Worm (Caenorhabditis elegans) whole organism, L4 larva: ENCODE results near the gene nspd-6.

Experiments used
- T20F7.1 ChIP-seq: fragments of 200-800 bp; sonication (Bioruptor generic); optimal IDR thresholded peaks from 2 replicates; lab custom pipeline; 2018; ENCODE audit warnings: mild to moderate bottlenecking, missing genetic modification characterization, missing compliant biosample characterization
- Y5F2A.4 ChIP-seq: fragments of 200-800 bp; sonication (Bioruptor generic); optimal IDR thresholded peaks from 2 replicates; lab custom pipeline; 2018; ENCODE audit warnings: mild to moderate bottlenecking, missing genetic modification characterization, missing compliant biosample characterization
- ZK546.5 ChIP-seq, 2 experiments: sonication (generic microtip); optimal IDR thresholded peaks; 2 replicates each; lab custom pipeline; 2017; ENCODE audit warnings: missing biosample characterization in 2 of 2, missing genetic modification characterization in 2 of 2
- aha-1 ChIP-seq: fragments of 150-350 bp; peaks from one replicate; lab custom pipeline; 2014; ENCODE audit warnings: missing biosample characterization, missing genetic modification characterization
- aly-2 ChIP-seq: sonication (generic microtip); optimal IDR thresholded peaks from 2 replicates; lab custom pipeline; 2018; ENCODE audit warnings: missing biosample characterization, missing genetic modification characterization
- ama-1 ChIP-seq: fragments of 150-350 bp; optimal IDR thresholded peaks from 2 replicates; lab custom pipeline; 2014; ENCODE audit warnings: inconsistent platforms, mixed read lengths
- attf-4 ChIP-seq: sonication (generic microtip); optimal IDR thresholded peaks from 3 replicates; lab custom pipeline; 2017; ENCODE audit warnings: missing biosample characterization, missing genetic modification characterization
- ceh-32 ChIP-seq: sonication (generic microtip); optimal IDR thresholded peaks from 2 replicates; lab custom pipeline; 2016; ENCODE audit warnings: mild to moderate bottlenecking, missing genetic modification characterization, missing compliant biosample characterization; ENCODE audit not compliant: poor library complexity
- ceh-62 ChIP-seq: sonication (generic microtip); optimal IDR thresholded peaks from 2 replicates; lab custom pipeline; 2017; ENCODE audit warnings: missing biosample characterization, missing genetic modification characterization
- ceh-82 ChIP-seq: sonication (generic microtip); optimal IDR thresholded peaks from 2 replicates; lab custom pipeline; 2017; ENCODE audit warnings: missing biosample characterization, missing genetic modification characterization
- cey-2 ChIP-seq: sonication (generic microtip); optimal IDR thresholded peaks from 3 replicates; lab custom pipeline; 2017; ENCODE audit warnings: missing genetic modification characterization, mild to moderate bottlenecking, missing compliant biosample characterization, antibody characterized with exemption, borderline replicate concordance; ENCODE audit not compliant: insufficient read depth
- daf-16 ChIP-seq, 3 experiments: sonication (generic microtip); optimal IDR thresholded peaks; 2 replicates each; lab custom pipeline; 2016 to 2017; ENCODE audit warnings: missing genetic modification characterization in 3 of 3, missing genetic modification reagents in 3 of 3, mild to moderate bottlenecking in 2 of 3, missing compliant biosample characterization in 2 of 3, missing biosample characterization in 1 of 3, moderate library complexity in 1 of 3
- daf-8 ChIP-seq: fragments of 200-800 bp; sonication (Bioruptor generic); IDR thresholded peaks from 2 replicates; pipeline ENCODE4 v1.3.6; 2022; ENCODE audit warnings: missing genetic modification characterization, missing compliant biosample characterization
- dmd-8 ChIP-seq: fragments of 200-800 bp; sonication (Bioruptor generic); IDR thresholded peaks from 2 replicates; pipeline ENCODE4 v1.3.6; 2022; ENCODE audit warnings: missing genetic modification characterization, missing compliant biosample characterization
- dpl-1 ChIP-seq: fragments of 150-350 bp; optimal IDR thresholded peaks from 2 replicates; lab custom pipeline; 2014; ENCODE audit warnings: missing biosample characterization, missing genetic modification reagents, missing genetic modification characterization
- dve-1 ChIP-seq: sonication (generic microtip); optimal IDR thresholded peaks from 2 replicates; lab custom pipeline; 2017; ENCODE audit warnings: antibody characterized with exemption, mild to moderate bottlenecking, missing genetic modification characterization, missing compliant biosample characterization; ENCODE audit not compliant: insufficient read depth
- hif-1 ChIP-seq, 2 experiments: sonication (generic microtip); optimal IDR thresholded peaks; 2 replicates each; lab custom pipeline; 2016 to 2017; ENCODE audit warnings: missing compliant biosample characterization in 2 of 2, missing genetic modification characterization in 2 of 2, missing genetic modification reagents in 2 of 2, missing genotype in 2 of 2, mild to moderate bottlenecking in 1 of 2
- hlh-11 ChIP-seq: fragments of 200-800 bp; sonication (Bioruptor generic); optimal IDR thresholded peaks from 2 replicates; lab custom pipeline; 2018; ENCODE audit warnings: mild to moderate bottlenecking, missing genetic modification characterization, missing compliant biosample characterization
- lin-15B ChIP-seq: fragments of 150-350 bp; sonication (generic microtip); optimal IDR thresholded peaks from 3 replicates; lab custom pipeline; 2014; ENCODE audit warnings: missing biosample characterization, missing genetic modification characterization
- lin-38 ChIP-seq: fragments of 200-800 bp; sonication (Bioruptor generic); IDR thresholded peaks from 2 replicates; pipeline ENCODE4 v1.3.6; 2022; ENCODE audit warnings: missing genetic modification reagents, missing genetic modification characterization, missing compliant biosample characterization
- mdt-29 ChIP-seq: fragments of 200-800 bp; sonication (Bioruptor generic); IDR thresholded peaks from 2 replicates; pipeline ENCODE4 v1.3.6; 2022; ENCODE audit warnings: missing genetic modification reagents, missing genetic modification characterization, missing compliant biosample characterization
- nhr-102 ChIP-seq: sonication (generic microtip); optimal IDR thresholded peaks from 2 replicates; lab custom pipeline; 2016; ENCODE audit warnings: mild to moderate bottlenecking, missing genetic modification characterization, moderate library complexity, missing compliant biosample characterization
- nhr-11 ChIP-seq: fragments of 150-350 bp; optimal IDR thresholded peaks from 2 replicates; lab custom pipeline; 2014; ENCODE audit warnings: missing biosample characterization, missing genetic modification characterization
- nhr-25 ChIP-seq: sonication (generic microtip); optimal IDR thresholded peaks from 2 replicates; lab custom pipeline; 2017; ENCODE audit warnings: missing genetic modification characterization, mild to moderate bottlenecking, missing compliant biosample characterization, antibody characterized with exemption, moderate library complexity, borderline replicate concordance; ENCODE audit not compliant: insufficient read depth
- nhr-42 ChIP-seq: fragments of 200-800 bp; sonication (Bioruptor generic); IDR thresholded peaks from 2 replicates; pipeline ENCODE4 v1.3.6; 2022; ENCODE audit warnings: missing genetic modification characterization, missing compliant biosample characterization
- pqm-1 ChIP-seq: sonication (generic microtip); optimal IDR thresholded peaks from 2 replicates; lab custom pipeline; 2017; ENCODE audit warnings: missing biosample characterization, missing genetic modification characterization
- rbr-2 ChIP-seq: sonication (generic microtip); optimal IDR thresholded peaks from 2 replicates; lab custom pipeline; 2016; ENCODE audit warnings: missing genotype, missing genetic modification characterization, missing compliant biosample characterization
- skn-1 ChIP-seq: fragments of 150-350 bp; optimal IDR thresholded peaks from 2 replicates; lab custom pipeline; 2014; ENCODE audit warnings: missing biosample characterization, missing genetic modification characterization
- tra-1 ChIP-seq: fragments of 200-800 bp; sonication (Bioruptor generic); IDR thresholded peaks from 2 replicates; pipeline ENCODE4 v1.3.6; 2022; ENCODE audit warnings: missing genetic modification reagents, missing genetic modification characterization, missing compliant biosample characterization
- unc-130 ChIP-seq: sonication (generic microtip); optimal IDR thresholded peaks from 2 replicates; lab custom pipeline; 2016; ENCODE audit warnings: missing genetic modification reagents, missing genetic modification characterization, missing compliant biosample characterization
- unc-62 ChIP-seq, 3 experiments: fragments of 150-350 bp in 1 of 3; sonication (generic microtip); optimal IDR thresholded peaks in 2 of 3; peaks in 1 of 3; 1 replicate in 1 of 3; 2 replicates in 2 of 3; lab custom pipeline; 2014 to 2017; ENCODE audit warnings: missing biosample characterization in 3 of 3, missing genetic modification characterization in 3 of 3, missing genetic modification reagents in 3 of 3, missing genotype in 1 of 3
- zfp-3 ChIP-seq: fragments of 200-800 bp; sonication (Bioruptor generic); conservative IDR thresholded peaks from 2 replicates; pipeline ENCODE4 v1.3.6; 2022; ENCODE audit warnings: missing genetic modification reagents, missing genetic modification characterization, missing compliant biosample characterization
- zip-11 ChIP-seq: fragments of 200-800 bp; sonication (Bioruptor generic); IDR thresholded peaks from 2 replicates; pipeline ENCODE4 v1.3.6; 2022; ENCODE audit warnings: missing genetic modification characterization, missing compliant biosample characterization
- ztf-11 ChIP-seq: fragments of 150-350 bp; optimal IDR thresholded peaks from 2 replicates; lab custom pipeline; 2014; ENCODE audit warnings: missing biosample characterization, missing genetic modification characterization
- ztf-7 ChIP-seq: fragments of 150-350 bp; optimal IDR thresholded peaks from 2 replicates; lab custom pipeline; 2014; ENCODE audit warnings: missing biosample characterization, missing genetic modification characterization

nspd-6 gene

DNA sequence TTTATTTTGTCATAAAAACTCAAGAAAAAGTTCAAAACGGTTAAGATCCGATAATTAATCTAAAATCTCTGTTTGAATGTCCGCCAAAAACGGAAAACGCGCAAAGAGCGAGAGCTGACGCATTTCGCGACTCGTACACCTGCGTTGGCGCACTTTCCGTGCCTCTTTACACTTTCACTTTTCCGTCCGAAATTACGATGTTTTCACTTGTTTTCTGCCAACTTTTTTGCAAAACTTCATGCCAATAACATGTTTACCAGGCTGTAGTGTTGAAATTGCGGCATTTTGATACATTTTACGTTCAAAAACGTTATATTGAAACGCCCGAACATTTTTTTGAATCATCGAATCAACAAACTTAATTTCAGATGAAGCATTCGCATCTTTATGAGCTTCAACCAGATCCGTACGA lies 18.2 kb upstream of the nspd-6 start, which contains the start of gene W03F8.4 (continued):
- TF ChIP-seq mdt-29 (GFP tag; lab: Robert Waterston, UW) (peak; percentile 56; the same call in 1 of the 2 replicates), tra-1 (peak; percentile 67; the same call in 1 of the 2 replicates), daf-8 (GFP tag; lab: Robert Waterston, UW) (no peak), ceh-82 (tag; lab: Kevin White, UChicago) (no peak), lin-38 (GFP tag; lab: Robert Waterston, UW) (peak; percentile 92), nhr-102 (tag; lab: Kevin White, UChicago) (peak; percentile 94), nhr-42 (GFP tag; lab: Robert Waterston, UW) (peak; percentile 82), ZK546.5 (tag; optimal IDR thresholded peaks at IDR 0.05; lab: Kevin White, UChicago) (no peak), ceh-32 (tag; lab: Kevin White, UChicago) (no peak), hif-1 (tag; optimal IDR thresholded peaks at IDR 0.05; lab: Kevin White, UChicago) (peak; percentile 29 to 72), ama-1 (lab: Kevin White, UChicago) (peak; percentile 65), T20F7.1 (peak; percentile 81)

ce11 chrIV:5173032-5173431 lies 7.5 kb upstream of the nspd-6 start, which contains the start of gene lam-1:
lam-1 (plus strand) TSS chrIV:5173332.
- TF ChIP-seq ceh-62, result no peak
- TF ChIP-seq attf-4, result no peak
- no peak for TF ChIP-seq rbr-2 (tag; lab: Kevin White, UChicago)
- no peak for TF ChIP-seq pqm-1 (tag; lab: Kevin White, UChicago)
- no peak for TF ChIP-seq lin-15B (tag; lab: Kevin White, UChicago)
- TF ChIP-seq dpl-1 (GFP tag; lab: Kevin White, UChicago), result no peak
- no peak for TF ChIP-seq dve-1 (tag; lab: Kevin White, UChicago)
- no peak for TF ChIP-seq ztf-11 (tag; lab: Kevin White, UChicago)
- TF ChIP-seq nhr-25 (tag; lab: Kevin White, UChicago), result no peak
- no peak for TF ChIP-seq zip-11
- no peak for TF ChIP-seq hif-1 (tag; optimal IDR thresholded peaks at IDR 0.05; lab: Kevin White, UChicago)
- no peak for TF ChIP-seq nhr-11 (tag; lab: Kevin White, UChicago)
- no peak for TF ChIP-seq unc-130 (GFP tag; lab: Kevin White, UChicago)
- no peak for TF ChIP-seq ztf-7 (tag; lab: Kevin White, UChicago)
- TF ChIP-seq skn-1, result no peak
- TF ChIP-seq cey-2, result no peak
- no peak for TF ChIP-seq dmd-8 (GFP tag; lab: Robert Waterston, UW)
- no peak for TF ChIP-seq aly-2 (tag; lab: Kevin White, UChicago)

DNA sequence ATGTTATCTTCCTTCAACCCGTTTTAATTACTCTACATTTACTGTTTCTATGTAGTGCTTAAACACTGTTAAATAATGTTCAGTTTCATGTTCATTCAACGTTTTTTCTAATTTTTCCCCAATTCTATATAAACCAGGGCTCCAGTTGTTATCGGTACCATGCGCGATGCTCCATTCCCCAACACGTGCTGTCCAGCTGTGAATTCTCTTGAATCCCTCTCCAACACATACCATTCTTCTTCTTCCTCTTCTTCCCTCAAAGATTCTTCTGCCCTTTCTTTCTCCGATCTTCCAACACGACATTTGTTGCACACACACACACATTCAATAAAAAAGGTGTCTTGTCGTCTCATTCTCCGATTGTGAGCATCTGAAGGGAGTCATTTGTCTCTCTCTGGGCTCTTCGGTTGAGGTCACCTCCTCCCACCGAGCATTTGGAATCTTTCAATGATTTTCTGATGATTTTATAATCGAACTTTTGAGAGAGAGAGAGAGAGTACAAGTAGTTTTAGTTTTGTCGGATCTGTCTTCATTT lies 6.5 kb upstream of the nspd-6 start:
- peak in 1 of 2 experiments; percentile 34 for TF ChIP-seq unc-62 (GFP tag; optimal IDR thresholded peaks at IDR 0.05 in 1 of 2; lab: Kevin White, UChicago)
- TF ChIP-seq unc-62 (tag; optimal IDR thresholded peaks at IDR 0.05; lab: Kevin White, UChicago), result no peak
- peak; percentile 72 for TF ChIP-seq aha-1 (tag; lab: Kevin White, UChicago)
- no peak for TF ChIP-seq Y5F2A.4 (GFP tag; lab: Kevin White, UChicago)
- peak; percentile 30 for TF ChIP-seq hlh-11

- no peak for TF ChIP-seq ZK546.5 (tag; optimal IDR thresholded peaks at IDR 0.05; lab: Kevin White, UChicago)
- no peak for TF ChIP-seq cey-2
- TF ChIP-seq lin-38 (GFP tag; lab: Robert Waterston, UW), result no peak
- peak in 1 of 2 experiments; percentile 83 for TF ChIP-seq unc-62 (GFP tag; optimal IDR thresholded peaks at IDR 0.05 in 1 of 2; lab: Kevin White, UChicago)
- no peak for TF ChIP-seq unc-62 (tag; optimal IDR thresholded peaks at IDR 0.05; lab: Kevin White, UChicago)
- peak in 1 of 2 experiments; percentile 68 for TF ChIP-seq daf-16 (GFP tag; optimal IDR thresholded peaks at IDR 0.05; lab: Kevin White, UChicago)
- no peak for TF ChIP-seq daf-16 (tag; optimal IDR thresholded peaks at IDR 0.05; lab: Kevin White, UChicago)
- no peak for TF ChIP-seq zfp-3 (GFP tag; lab: Robert Waterston, UW)
- TF ChIP-seq hlh-11, result peak; percentile 21
- TF ChIP-seq, all 104 proteins: peak for 3
Observed at ce11 chrIV:5169335-5169734, 3.8 kb upstream of the nspd-6 start.
